Fruit fly (Drosophila melanogaster) Kc167 (cell line): ENCODE results near the gene Lim1.

Experiments used
- Myc ChIP-seq: fragments of >200 bp; optimal IDR thresholded peaks from 2 replicates; lab custom pipeline; 2017; ENCODE audit warnings: missing external identifiers
- Sin3A ChIP-seq: fragments of >200 bp; optimal IDR thresholded peaks from 2 replicates; lab custom pipeline; 2018; ENCODE audit warnings: missing external identifiers
- h ChIP-seq: fragments of >200 bp; optimal IDR thresholded peaks from 3 replicates; lab custom pipeline; 2018; ENCODE audit warnings: missing external identifiers
- insv ChIP-seq: fragments of >200 bp; optimal IDR thresholded peaks from 3 replicates; lab custom pipeline; 2018; ENCODE audit warnings: missing external identifiers
- psq ChIP-seq: fragments of >200 bp; optimal IDR thresholded peaks from 2 replicates; lab custom pipeline; 2017; ENCODE audit warnings: missing external identifiers
- ttk ChIP-seq: sonication (Bioruptor generic); optimal IDR thresholded peaks from 2 replicates; lab custom pipeline; 2017; ENCODE audit warnings: missing external identifiers

Lim1 gene

dm6 chrX:8731464-8731863 is 74.1 kb downstream of the Lim1 start:
- TF ChIP-seq h (lab: Kevin White, UChicago) (no peak), Sin3A (no peak), psq (lab: Kevin White, UChicago) (no peak), Myc (lab: Kevin White, UChicago) (no peak), ttk (lab: Kevin White, UChicago) (no peak), insv (no peak)

- no peak for TF ChIP-seq ttk (lab: Kevin White, UChicago)
- no peak for TF ChIP-seq h (lab: Kevin White, UChicago)
- TF ChIP-seq insv = no peak
- no peak for TF ChIP-seq Myc (lab: Kevin White, UChicago)
- TF ChIP-seq psq (lab: Kevin White, UChicago) = no peak
Observed at dm6 chrX:8730306-8730705, 75.3 kb downstream of the Lim1 start.

- TF ChIP-seq Myc (lab: Kevin White, UChicago) (no peak), h (lab: Kevin White, UChicago) (no peak), psq (lab: Kevin White, UChicago) (no peak), insv (no peak), Sin3A (no peak), ttk (lab: Kevin White, UChicago) (no peak)
Observed at dm6 chrX:8728030-8728429, 77.6 kb downstream of the Lim1 start.

dm6 chrX:8726816-8727215 is 78.8 kb downstream of the Lim1 start:
- TF ChIP-seq ttk (lab: Kevin White, UChicago) = no peak
- no peak for TF ChIP-seq insv
- TF ChIP-seq Myc (lab: Kevin White, UChicago) = no peak
- TF ChIP-seq h (lab: Kevin White, UChicago) = no peak
- no peak for TF ChIP-seq psq (lab: Kevin White, UChicago)
- TF ChIP-seq Sin3A = no peak

- TF ChIP-seq Myc (lab: Kevin White, UChicago) (no peak), h (lab: Kevin White, UChicago) (no peak), psq (lab: Kevin White, UChicago) (no peak), insv (no peak), ttk (lab: Kevin White, UChicago) (no peak), Sin3A (no peak)
Observed at dm6 chrX:8725238-8725637, 80.4 kb downstream of the Lim1 start.

dm6 chrX:8724815-8725214 is 80.8 kb downstream of the Lim1 start:
- TF ChIP-seq Sin3A (no peak), insv (no peak)

dm6 chrX:8723393-8723987 is 82.1 kb downstream of the Lim1 start:
- no peak for TF ChIP-seq Sin3A
- TF ChIP-seq psq (lab: Kevin White, UChicago) = no peak
- TF ChIP-seq ttk (lab: Kevin White, UChicago) = no peak
- no peak for TF ChIP-seq Myc (lab: Kevin White, UChicago)
- TF ChIP-seq h (lab: Kevin White, UChicago) = no peak
- TF ChIP-seq insv = no peak

dm6 chrX:8721501-8721900 is 84.1 kb downstream of the Lim1 start:
- TF ChIP-seq Myc (lab: Kevin White, UChicago) (no peak), ttk (lab: Kevin White, UChicago) (no peak), insv (no peak)

- TF ChIP-seq psq (lab: Kevin White, UChicago) = no peak
- no peak for TF ChIP-seq ttk (lab: Kevin White, UChicago)
- TF ChIP-seq insv = no peak
- no peak for TF ChIP-seq Myc (lab: Kevin White, UChicago)
- TF ChIP-seq Sin3A = no peak
- TF ChIP-seq h (lab: Kevin White, UChicago) = no peak
Observed at dm6 chrX:8720213-8720612, 85.4 kb downstream of the Lim1 start, which contains the start of gene CG1789. CG1789 (plus strand) TSS chrX:8720520.

dm6 chrX:8714064-8715046 is 91.2 kb downstream of the Lim1 start, which contains the start of the genes CG2004 and CG1785:
CG2004 (minus strand) TSS chrX:8714924.
CG1785 (plus strand) TSS chrX:8714936.
- TF ChIP-seq ttk (lab: Kevin White, UChicago) (no peak), h (lab: Kevin White, UChicago) (no peak), Myc (lab: Kevin White, UChicago) (no peak), Sin3A (no peak), psq (lab: Kevin White, UChicago) (no peak), insv (no peak)

dm6 chrX:8709234-8709843 is 96.3 kb downstream of the Lim1 start, which contains the start of gene Hexo2:
Hexo2 (plus strand) TSS chrX:8709652.
- TF ChIP-seq insv = no peak
- TF ChIP-seq ttk (lab: Kevin White, UChicago) = no peak
- TF ChIP-seq Myc (lab: Kevin White, UChicago) = no peak
- no peak for TF ChIP-seq h (lab: Kevin White, UChicago)
- TF ChIP-seq psq (lab: Kevin White, UChicago) = no peak
- TF ChIP-seq Sin3A = no peak
